Worm (Caenorhabditis elegans): ENCODE results near the gene nrde-2.

DNA sequence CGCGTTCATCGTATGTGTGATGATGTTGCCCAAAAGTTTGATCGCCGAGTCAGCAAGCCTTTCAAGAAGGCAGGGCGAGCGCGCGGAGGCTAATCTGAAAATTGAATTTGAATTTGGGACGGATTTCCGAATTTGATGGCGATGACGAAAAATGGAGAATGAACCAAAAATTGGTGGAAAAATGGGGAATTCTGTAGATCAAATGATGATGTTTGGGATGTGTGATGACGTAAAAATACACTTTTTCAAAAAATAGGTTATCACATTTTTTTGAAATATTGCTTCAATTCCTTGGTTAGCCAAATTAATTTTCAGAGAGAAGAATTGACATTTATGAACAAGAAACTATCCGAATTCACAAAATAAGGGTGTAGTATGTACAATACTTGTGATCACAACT, 32.1 kb upstream of the nrde-2 start, which contains the start of gene ZK971.1:
- TF ChIP-seq him-1 (tag; optimal IDR thresholded peaks at IDR 0.05) (no peak), W03F9.2 (tag; optimal IDR thresholded peaks at IDR 0.05) (no peak), dao-5 (tag; optimal IDR thresholded peaks at IDR 0.05) (no peak)

Data from whole organism, L4/young adult.